Worm (Caenorhabditis elegans) whole organism, L3 larva: Measurements from ENCODE around the gene F10E7.5.
A peak's percentile ranks its signal among the peaks of the same experiment; 100 is the strongest.
"Not testable (repeated sequence)": the region's sequence is repeated elsewhere in the genome, so short reads cannot be mapped to it uniquely, and the experiment has no call there.

ENCODE experiments used
- R02D3.7 ChIP-seq: fragments of 150-350 bp; optimal IDR thresholded peaks from 2 replicates; lab custom pipeline; 2014; ENCODE audit warnings: missing biosample characterization, missing genetic modification characterization
- ZK546.5 ChIP-seq: sonication (generic microtip); optimal IDR thresholded peaks from 2 replicates; lab custom pipeline; 2017; ENCODE audit warnings: missing biosample characterization, missing genetic modification characterization
- aly-2 ChIP-seq: fragments of 150-350 bp; optimal IDR thresholded peaks from 2 replicates; lab custom pipeline; 2014; ENCODE audit warnings: missing biosample characterization, missing genetic modification characterization
- ama-1 ChIP-seq: fragments of 150-350 bp; optimal IDR thresholded peaks from 2 replicates; lab custom pipeline; 2018
- ceh-16 ChIP-seq: sonication (generic microtip); optimal IDR thresholded peaks from 2 replicates; lab custom pipeline; 2017; ENCODE audit warnings: missing biosample characterization, missing genetic modification characterization
- ceh-82 ChIP-seq: fragments of 150-350 bp; optimal IDR thresholded peaks from 2 replicates; lab custom pipeline; 2014; ENCODE audit warnings: missing biosample characterization, missing genetic modification characterization
- ceh-9 ChIP-seq: sonication (generic microtip); optimal IDR thresholded peaks from 2 replicates; lab custom pipeline; 2018; ENCODE audit warnings: missing biosample characterization, missing genetic modification characterization
- daf-12 ChIP-seq: fragments of 150-350 bp; optimal IDR thresholded peaks from 2 replicates; lab custom pipeline; 2014; ENCODE audit warnings: missing biosample characterization, missing genetic modification reagents, missing genetic modification characterization
- egl-27 ChIP-seq: sonication (generic microtip); optimal IDR thresholded peaks from 4 replicates; lab custom pipeline; 2017; ENCODE audit warnings: missing biosample characterization, missing genetic modification reagents, missing genetic modification characterization
- egl-5 ChIP-seq: fragments of 150-350 bp; optimal IDR thresholded peaks from 2 replicates; lab custom pipeline; 2017; ENCODE audit warnings: missing biosample characterization, missing genetic modification reagents, missing genetic modification characterization, inconsistent platforms
- elt-2 ChIP-seq: sonication (generic microtip); optimal IDR thresholded peaks from 2 replicates; lab custom pipeline; 2016; ENCODE audit warnings: missing genetic modification reagents, mild to moderate bottlenecking, missing genetic modification characterization, missing compliant biosample characterization
- elt-3 ChIP-seq, 3 experiments: fragments of 150-350 bp in 1 of 3; sonication (generic microtip) in 2 of 3; optimal IDR thresholded peaks; 2 replicates in 2 of 3; 4 replicates in 1 of 3; lab custom pipeline; 2014 to 2017; ENCODE audit warnings: missing biosample characterization in 3 of 3, missing genetic modification characterization in 3 of 3
- eor-1 ChIP-seq, 2 experiments: fragments of 150-350 bp; optimal IDR thresholded peaks; 2 replicates each; lab custom pipeline; 2014 to 2018; ENCODE audit warnings: missing biosample characterization in 2 of 2, missing genetic modification characterization in 2 of 2
- fkh-10 ChIP-seq: sonication (generic microtip); optimal IDR thresholded peaks from 2 replicates; lab custom pipeline; 2017; ENCODE audit warnings: missing biosample characterization, missing genetic modification reagents, missing genetic modification characterization
- fkh-2 ChIP-seq: fragments of 150-350 bp; optimal IDR thresholded peaks from 2 replicates; lab custom pipeline; 2014; ENCODE audit warnings: missing biosample characterization, missing genetic modification reagents, missing genetic modification characterization
- fos-1 ChIP-seq: fragments of 150-350 bp; optimal IDR thresholded peaks from 2 replicates; lab custom pipeline; 2014; ENCODE audit warnings: missing biosample characterization, missing genetic modification characterization
- jun-1 ChIP-seq: fragments of 150-350 bp; optimal IDR thresholded peaks from 2 replicates; lab custom pipeline; 2014; ENCODE audit warnings: missing biosample characterization, missing genetic modification reagents, missing genetic modification characterization
- lin-39 ChIP-seq: fragments of 150-350 bp; optimal IDR thresholded peaks from 2 replicates; lab custom pipeline; 2018; ENCODE audit warnings: missing biosample characterization, missing genetic modification reagents, missing genetic modification characterization
- lsy-12 ChIP-seq: sonication (generic microtip); optimal IDR thresholded peaks from 2 replicates; lab custom pipeline; 2016; ENCODE audit warnings: mild to moderate bottlenecking, missing genetic modification characterization, missing compliant biosample characterization
- mdl-1 ChIP-seq: fragments of 150-350 bp; optimal IDR thresholded peaks from 2 replicates; lab custom pipeline; 2014; ENCODE audit warnings: missing biosample characterization, missing genetic modification characterization
- mml-1 ChIP-seq: fragments of 150-350 bp; sonication (generic microtip); optimal IDR thresholded peaks from 3 replicates; lab custom pipeline; 2014; ENCODE audit warnings: missing biosample characterization, missing genetic modification characterization
- nfya-1 ChIP-seq: sonication (generic microtip); optimal IDR thresholded peaks from 2 replicates; lab custom pipeline; 2017; ENCODE audit warnings: missing genetic modification characterization, mild to moderate bottlenecking, missing compliant biosample characterization, antibody characterized with exemption, moderate library complexity; ENCODE audit not compliant: insufficient read depth
- nhr-23 ChIP-seq: fragments of 150-350 bp; optimal IDR thresholded peaks from 2 replicates; lab custom pipeline; 2014; ENCODE audit warnings: missing biosample characterization, missing genetic modification reagents, missing genetic modification characterization
- nhr-237 ChIP-seq: fragments of 150-350 bp; optimal IDR thresholded peaks from 2 replicates; lab custom pipeline; 2014; ENCODE audit warnings: missing biosample characterization, missing genetic modification characterization
- nhr-25 ChIP-seq: sonication (generic microtip); optimal IDR thresholded peaks from 2 replicates; lab custom pipeline; 2017; ENCODE audit warnings: missing biosample characterization, missing genetic modification characterization
- nhr-67 ChIP-seq: fragments of 150-350 bp; optimal IDR thresholded peaks from 2 replicates; lab custom pipeline; 2014; ENCODE audit warnings: missing biosample characterization, missing genetic modification characterization
- nhr-76 ChIP-seq: fragments of 150-350 bp; sonication (generic microtip); optimal IDR thresholded peaks from 5 replicates; lab custom pipeline; 2014; ENCODE audit warnings: missing biosample characterization, missing genetic modification characterization
- nhr-77 ChIP-seq: fragments of 150-350 bp; optimal IDR thresholded peaks from 2 replicates; lab custom pipeline; 2014; ENCODE audit warnings: missing biosample characterization, missing genetic modification characterization
- pha-4 ChIP-seq: fragments of 150-350 bp; optimal IDR thresholded peaks from 2 replicates; lab custom pipeline; 2014; ENCODE audit warnings: missing biosample characterization, missing genetic modification reagents, missing genetic modification characterization
- pqm-1 ChIP-seq: fragments of 150-350 bp; optimal IDR thresholded peaks from 2 replicates; lab custom pipeline; 2017; ENCODE audit warnings: missing biosample characterization, missing genetic modification characterization, inconsistent platforms
- skn-1 ChIP-seq: fragments of 150-350 bp; optimal IDR thresholded peaks from 2 replicates; lab custom pipeline; 2014; ENCODE audit warnings: missing biosample characterization, missing genetic modification characterization
- snpc-4 ChIP-seq: fragments of 150-350 bp; optimal IDR thresholded peaks from 2 replicates; lab custom pipeline; 2014; ENCODE audit warnings: missing biosample characterization, missing genetic modification characterization
- tbx-2 ChIP-seq: sonication (generic microtip); optimal IDR thresholded peaks from 2 replicates; lab custom pipeline; 2016; ENCODE audit warnings: mild to moderate bottlenecking, missing genetic modification characterization, missing compliant biosample characterization
- unc-39 ChIP-seq: sonication (generic microtip); optimal IDR thresholded peaks from 4 replicates; lab custom pipeline; 2017; ENCODE audit warnings: missing biosample characterization, missing genetic modification characterization
- unc-62 ChIP-seq: fragments of 150-350 bp; sonication (generic microtip); optimal IDR thresholded peaks from 4 replicates; lab custom pipeline; 2014; ENCODE audit warnings: missing biosample characterization, missing genetic modification reagents, missing genetic modification characterization
- zag-1 ChIP-seq: fragments of 150-350 bp; optimal IDR thresholded peaks from 2 replicates; lab custom pipeline; 2014; ENCODE audit warnings: missing biosample characterization, missing genetic modification characterization
- ztf-11 ChIP-seq: fragments of 150-350 bp; optimal IDR thresholded peaks from 2 replicates; lab custom pipeline; 2014; ENCODE audit warnings: missing biosample characterization, missing genetic modification characterization
- ztf-4 ChIP-seq: fragments of 150-350 bp; optimal IDR thresholded peaks from 2 replicates; lab custom pipeline; 2014; ENCODE audit warnings: missing biosample characterization, missing genetic modification characterization

F10E7.5 gene

ce11 chrII:7073537-7073913 is 38.3 kb upstream of the F10E7.5 start, which contains the start of gene kat-1:
kat-1 (plus strand) TSS chrII:7073814.
- TF ChIP-seq mml-1 (tag; lab: Kevin White, UChicago): no peak
- TF ChIP-seq mdl-1 (tag; lab: Kevin White, UChicago): no peak
- no peak for TF ChIP-seq ceh-16 (tag; lab: Kevin White, UChicago)
- no peak for TF ChIP-seq daf-12 (tag; lab: Kevin White, UChicago)
- TF ChIP-seq nhr-25 (tag; lab: Kevin White, UChicago): no peak
- no peak for TF ChIP-seq nhr-23 (tag; lab: Kevin White, UChicago)
- TF ChIP-seq fos-1 (tag; lab: Kevin White, UChicago): no peak
- TF ChIP-seq nhr-77 (tag; lab: Kevin White, UChicago): no peak
- TF ChIP-seq fkh-2 (tag; lab: Kevin White, UChicago): no peak
- TF ChIP-seq zag-1 (tag; lab: Kevin White, UChicago): no peak
- TF ChIP-seq egl-5 (tag; lab: Kevin White, UChicago): no peak
- TF ChIP-seq elt-3 (tag; optimal IDR thresholded peaks at IDR 0.05; lab: Kevin White, UChicago): no peak
- TF ChIP-seq eor-1 (tag; optimal IDR thresholded peaks at IDR 0.05; lab: Kevin White, UChicago): no peak
- no peak for TF ChIP-seq nhr-237 (tag; lab: Kevin White, UChicago)
- TF ChIP-seq egl-27: no peak

- peak; percentile 17 for TF ChIP-seq ama-1 (lab: Kevin White, UChicago)
- no peak for TF ChIP-seq unc-62
- TF ChIP-seq pha-4 (tag; lab: Kevin White, UChicago): no peak
- TF ChIP-seq nhr-67 (tag; lab: Kevin White, UChicago): no peak
- no peak for TF ChIP-seq ztf-11 (tag; lab: Kevin White, UChicago)
- no peak for TF ChIP-seq nhr-76 (tag; lab: Kevin White, UChicago)
Observed at ce11 chrII:7075564-7076228, 36.1 kb upstream of the F10E7.5 start, which contains the start of gene T02G5.7. T02G5.7 (plus strand) TSS chrII:7075614.

DNA sequence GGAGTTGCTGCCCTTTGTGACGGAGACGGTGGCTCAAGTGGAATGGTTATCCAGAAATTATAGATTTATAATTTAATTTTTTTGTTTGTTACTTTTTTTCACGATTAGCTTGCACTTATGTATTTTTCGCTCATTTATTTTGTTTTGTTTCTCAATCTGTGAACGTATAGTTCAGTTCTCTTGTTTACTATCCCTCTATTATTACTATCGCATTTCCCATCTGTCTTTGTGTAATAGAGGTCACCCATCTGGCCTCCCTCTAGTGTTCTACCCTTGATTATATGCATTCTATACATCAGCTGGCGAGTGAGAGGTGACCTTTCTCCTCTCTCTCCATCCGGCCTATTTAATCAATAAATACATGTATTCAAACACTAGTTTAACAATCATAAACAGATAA is 27.8 kb upstream of the F10E7.5 start, which contains the start of the genes T02G5.14 and T02G5.15:
Gene T02G5.14 (plus strand): TSS at position 301 of the 400 bp plus-strand sequence.
Gene T02G5.15 (plus strand): TSS at position 301 of the 400 bp plus-strand sequence.
- not testable (repeated sequence) for TF ChIP-seq fkh-10 (GFP tag; lab: Kevin White, UChicago); snpc-4 (tag; lab: Kevin White, UChicago); R02D3.7 (tag; lab: Kevin White, UChicago)
- TF ChIP-seq, all 47 proteins: peak for 0; not testable (repeated sequence) for 47

DNA sequence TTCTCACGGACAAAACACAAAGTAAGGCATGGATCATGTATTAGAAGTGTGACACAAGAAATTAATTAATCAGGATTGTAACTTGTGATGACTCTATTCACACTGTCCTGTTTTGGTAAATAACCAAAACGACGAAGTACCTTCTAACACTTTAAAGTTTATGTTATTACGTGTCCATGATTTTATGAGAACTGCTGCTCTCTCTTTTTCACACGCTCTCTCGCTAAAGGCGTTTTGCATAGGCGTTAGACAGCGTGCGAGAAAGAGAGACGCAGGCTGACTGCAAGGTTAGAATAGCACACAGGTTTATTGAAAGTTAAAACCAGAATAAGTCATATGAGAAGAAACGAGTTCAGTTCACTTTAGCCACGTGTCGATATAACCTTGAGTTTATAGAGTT is 21.7 kb upstream of the F10E7.5 start:
- TF ChIP-seq aly-2 (no peak), ztf-11 (tag; lab: Kevin White, UChicago) (no peak), tbx-2 (no peak), egl-5 (tag; lab: Kevin White, UChicago) (peak; percentile 31), ztf-4 (tag; lab: Kevin White, UChicago) (no peak), pqm-1 (no peak), fkh-2 (tag; lab: Kevin White, UChicago) (no peak), nhr-25 (tag; lab: Kevin White, UChicago) (peak; percentile 71)

- TF ChIP-seq jun-1 (tag; lab: Kevin White, UChicago): no peak
- TF ChIP-seq nhr-76 (tag; lab: Kevin White, UChicago): no peak
- TF ChIP-seq ztf-11 (tag; lab: Kevin White, UChicago): no peak
- TF ChIP-seq nhr-25 (tag; lab: Kevin White, UChicago): no peak
- TF ChIP-seq mml-1 (tag; lab: Kevin White, UChicago): no peak
- TF ChIP-seq tbx-2: no peak
Observed at ce11 chrII:7090852-7091251, 20.9 kb upstream of the F10E7.5 start.

DNA sequence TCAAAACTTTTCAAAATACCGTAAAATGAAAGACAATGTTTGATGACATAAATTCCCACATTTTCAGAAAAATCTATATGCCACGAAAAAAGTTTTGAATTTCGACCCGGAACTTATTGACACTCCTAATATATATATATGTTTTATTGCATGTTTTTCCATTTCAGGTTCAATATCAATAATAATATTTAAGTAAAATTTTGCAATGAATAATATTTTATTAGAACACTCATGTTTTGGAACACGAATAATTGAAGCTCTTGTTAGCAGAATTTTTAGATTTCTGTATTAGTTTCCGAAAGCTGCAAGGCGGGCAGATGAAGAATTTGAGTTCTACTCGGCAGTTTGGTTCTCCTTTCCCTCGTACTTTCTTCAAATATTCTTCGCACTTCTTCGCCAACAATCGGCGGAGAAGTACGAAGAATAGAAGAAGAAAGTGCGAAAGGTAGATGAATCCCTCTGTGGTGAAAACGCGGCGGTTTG is 18.4 kb upstream of the F10E7.5 start, which contains the start of gene T02G5.3:
Gene T02G5.3 (plus strand): TSS at position 51 of the 483 bp plus-strand sequence.
- no peak for TF ChIP-seq egl-5 (tag; lab: Kevin White, UChicago)
- TF ChIP-seq ceh-82 (tag; lab: Kevin White, UChicago): no peak
- no peak for TF ChIP-seq nhr-77 (tag; lab: Kevin White, UChicago)
- TF ChIP-seq ceh-9 (tag; lab: Kevin White, UChicago): no peak
- no peak for TF ChIP-seq unc-62
- no peak for TF ChIP-seq skn-1 (tag; lab: Kevin White, UChicago)
- no peak for TF ChIP-seq lsy-12 (tag; lab: Kevin White, UChicago)
- no peak for TF ChIP-seq fkh-10 (GFP tag; lab: Kevin White, UChicago)
- TF ChIP-seq pha-4 (tag; lab: Kevin White, UChicago): no peak
- no peak for TF ChIP-seq elt-2 (tag; lab: Kevin White, UChicago)
- no peak for TF ChIP-seq ama-1 (lab: Kevin White, UChicago)
- TF ChIP-seq lin-39: no peak
- no peak for TF ChIP-seq R02D3.7 (tag; lab: Kevin White, UChicago)
- no peak for TF ChIP-seq mml-1 (tag; lab: Kevin White, UChicago)
- TF ChIP-seq nfya-1 (tag; lab: Kevin White, UChicago): no peak
- TF ChIP-seq ztf-11 (tag; lab: Kevin White, UChicago): no peak
- no peak for TF ChIP-seq unc-39 (tag; lab: Kevin White, UChicago)
- TF ChIP-seq ZK546.5 (tag; lab: Kevin White, UChicago): no peak
- no peak for TF ChIP-seq fos-1 (tag; lab: Kevin White, UChicago)
